Worm (Caenorhabditis elegans): ENCODE results near the gene mnk-1.

ce11 chrII:10582318-10582717, 27.5 kb upstream of the mnk-1 start, which contains the start of gene mrps-22:
- no peak for TF ChIP-seq klf-2 (GFP tag; conservative IDR thresholded peaks at IDR 0.05)
- TF ChIP-seq ref-1 (GFP tag; conservative IDR thresholded peaks at IDR 0.05) = no peak

Measured in whole organism, midembryonic.